Worm (Caenorhabditis elegans) whole organism, L4 larva: ENCODE measurements around the gene bath-37.

Experiments used
- F26F4.8 ChIP-seq: fragments of 200-800 bp; sonication (Bioruptor generic); conservative IDR thresholded peaks from 2 replicates; pipeline ENCODE4 v1.3.6; 2022; ENCODE audit warnings: missing genetic modification characterization, missing compliant biosample characterization
- F37D6.2 ChIP-seq: sonication (generic microtip); optimal IDR thresholded peaks from 2 replicates; lab custom pipeline; 2016; ENCODE audit warnings: mild to moderate bottlenecking, missing genetic modification characterization, missing compliant biosample characterization
- F49E8.2 ChIP-seq: sonication (generic microtip); optimal IDR thresholded peaks from 2 replicates; lab custom pipeline; 2016; ENCODE audit warnings: missing compliant biosample characterization, mild to moderate bottlenecking, missing genetic modification characterization, borderline replicate concordance
- T20F7.1 ChIP-seq: fragments of 200-800 bp; sonication (Bioruptor generic); optimal IDR thresholded peaks from 2 replicates; lab custom pipeline; 2018; ENCODE audit warnings: mild to moderate bottlenecking, missing genetic modification characterization, missing compliant biosample characterization
- ZK337.2 ChIP-seq: fragments of 200-800 bp; sonication (Bioruptor generic); IDR thresholded peaks from 2 replicates; pipeline ENCODE4 v1.3.6; 2022; ENCODE audit warnings: missing genetic modification reagents, missing genetic modification characterization, missing compliant biosample characterization
- ZK546.5 ChIP-seq, 2 experiments: sonication (generic microtip); optimal IDR thresholded peaks; 2 replicates each; lab custom pipeline; 2017; ENCODE audit warnings: missing biosample characterization in 2 of 2, missing genetic modification characterization in 2 of 2
- aly-2 ChIP-seq: sonication (generic microtip); optimal IDR thresholded peaks from 2 replicates; lab custom pipeline; 2018; ENCODE audit warnings: missing biosample characterization, missing genetic modification characterization
- attf-4 ChIP-seq: sonication (generic microtip); optimal IDR thresholded peaks from 3 replicates; lab custom pipeline; 2017; ENCODE audit warnings: missing biosample characterization, missing genetic modification characterization
- ceh-44 ChIP-seq: fragments of 200-800 bp; sonication (Bioruptor generic); IDR thresholded peaks from 2 replicates; pipeline ENCODE4 v1.3.6; 2022; ENCODE audit warnings: missing genetic modification reagents, missing genetic modification characterization, missing compliant biosample characterization
- ceh-62 ChIP-seq: sonication (generic microtip); optimal IDR thresholded peaks from 2 replicates; lab custom pipeline; 2017; ENCODE audit warnings: missing biosample characterization, missing genetic modification characterization
- cey-2 ChIP-seq: sonication (generic microtip); optimal IDR thresholded peaks from 3 replicates; lab custom pipeline; 2017; ENCODE audit warnings: missing genetic modification characterization, mild to moderate bottlenecking, missing compliant biosample characterization, antibody characterized with exemption, borderline replicate concordance; ENCODE audit not compliant: insufficient read depth
- ctbp-1 ChIP-seq: fragments of 200-800 bp; sonication (Bioruptor generic); IDR thresholded peaks from 2 replicates; pipeline ENCODE4 v1.3.6; 2022; ENCODE audit warnings: missing genetic modification reagents, missing genetic modification characterization, missing compliant biosample characterization
- daf-16 ChIP-seq, 3 experiments: sonication (generic microtip); optimal IDR thresholded peaks; 2 replicates each; lab custom pipeline; 2016 to 2017; ENCODE audit warnings: missing genetic modification characterization in 3 of 3, missing genetic modification reagents in 3 of 3, mild to moderate bottlenecking in 2 of 3, missing compliant biosample characterization in 2 of 3, missing biosample characterization in 1 of 3, moderate library complexity in 1 of 3
- dmd-6 ChIP-seq: fragments of 200-800 bp; sonication (Bioruptor generic); IDR thresholded peaks from 2 replicates; pipeline ENCODE4 v1.3.6; 2022; ENCODE audit warnings: missing genetic modification reagents, missing genetic modification characterization, missing compliant biosample characterization
- duxl-1 ChIP-seq: sonication (generic microtip); optimal IDR thresholded peaks from 2 replicates; lab custom pipeline; 2016; ENCODE audit warnings: mild to moderate bottlenecking, missing genetic modification characterization, moderate library complexity, missing compliant biosample characterization; ENCODE audit not compliant: poor library complexity
- dve-1 ChIP-seq: sonication (generic microtip); optimal IDR thresholded peaks from 2 replicates; lab custom pipeline; 2017; ENCODE audit warnings: antibody characterized with exemption, mild to moderate bottlenecking, missing genetic modification characterization, missing compliant biosample characterization; ENCODE audit not compliant: insufficient read depth
- fkh-10 ChIP-seq: fragments of 150-350 bp; optimal IDR thresholded peaks from 2 replicates; lab custom pipeline; 2014; ENCODE audit warnings: missing biosample characterization, missing genetic modification reagents, missing genetic modification characterization
- gei-8 ChIP-seq: fragments of 200-800 bp; sonication (Bioruptor generic); optimal IDR thresholded peaks from 2 replicates; lab custom pipeline; 2018; ENCODE audit warnings: mild to moderate bottlenecking, missing genetic modification characterization, missing compliant biosample characterization
- hlh-11 ChIP-seq: fragments of 200-800 bp; sonication (Bioruptor generic); optimal IDR thresholded peaks from 2 replicates; lab custom pipeline; 2018; ENCODE audit warnings: mild to moderate bottlenecking, missing genetic modification characterization, missing compliant biosample characterization
- hlh-30 ChIP-seq: sonication (generic microtip); optimal IDR thresholded peaks from 2 replicates; lab custom pipeline; 2017; ENCODE audit warnings: antibody characterized with exemption, mild to moderate bottlenecking, missing genetic modification characterization, missing compliant biosample characterization; ENCODE audit not compliant: insufficient read depth
- hmg-1.1 ChIP-seq: fragments of 200-800 bp; sonication (Bioruptor generic); IDR thresholded peaks from 2 replicates; pipeline ENCODE4 v1.3.6; 2022; ENCODE audit warnings: missing genetic modification reagents, missing genetic modification characterization, missing compliant biosample characterization
- jun-1 ChIP-seq: fragments of 150-350 bp; optimal IDR thresholded peaks from 2 replicates; lab custom pipeline; 2014; ENCODE audit warnings: missing biosample characterization, missing genetic modification reagents, missing genetic modification characterization
- lim-7 ChIP-seq: fragments of 200-800 bp; sonication (Bioruptor generic); IDR thresholded peaks from 2 replicates; pipeline ENCODE4 v1.3.6; 2022; ENCODE audit warnings: missing genetic modification characterization, missing compliant biosample characterization
- lin-1 ChIP-seq: fragments of 200-800 bp; sonication (Bioruptor generic); IDR thresholded peaks from 2 replicates; pipeline ENCODE4 v1.3.6; 2022; ENCODE audit warnings: missing genetic modification reagents, missing genetic modification characterization, missing compliant biosample characterization
- lin-15B ChIP-seq: fragments of 150-350 bp; sonication (generic microtip); optimal IDR thresholded peaks from 3 replicates; lab custom pipeline; 2014; ENCODE audit warnings: missing biosample characterization, missing genetic modification characterization
- lin-38 ChIP-seq: fragments of 200-800 bp; sonication (Bioruptor generic); IDR thresholded peaks from 2 replicates; pipeline ENCODE4 v1.3.6; 2022; ENCODE audit warnings: missing genetic modification reagents, missing genetic modification characterization, missing compliant biosample characterization
- lsy-2 ChIP-seq, 2 experiments: fragments of 150-350 bp in 1 of 2; sonication (generic microtip) in 1 of 2; optimal IDR thresholded peaks; 2 replicates each; lab custom pipeline; 2014 to 2017; ENCODE audit warnings: missing biosample characterization in 2 of 2, missing genetic modification characterization in 2 of 2
- madf-9 ChIP-seq: fragments of 200-800 bp; sonication (Bioruptor generic); conservative IDR thresholded peaks from 2 replicates; pipeline ENCODE4 v1.3.6; 2022; ENCODE audit warnings: missing genetic modification reagents, missing genetic modification characterization, missing compliant biosample characterization
- mes-2 ChIP-seq: sonication (generic microtip); optimal IDR thresholded peaks from 2 replicates; lab custom pipeline; 2016; ENCODE audit warnings: missing genotype, mild to moderate bottlenecking, missing genetic modification characterization, missing compliant biosample characterization; ENCODE audit not compliant: poor library complexity, severe bottlenecking
- nhr-11 ChIP-seq: fragments of 150-350 bp; optimal IDR thresholded peaks from 2 replicates; lab custom pipeline; 2014; ENCODE audit warnings: missing biosample characterization, missing genetic modification characterization
- nhr-28 ChIP-seq: fragments of 150-350 bp; optimal IDR thresholded peaks from 2 replicates; lab custom pipeline; 2014; ENCODE audit warnings: missing biosample characterization, missing genetic modification characterization
- nhr-6 ChIP-seq: fragments of 150-350 bp; optimal IDR thresholded peaks from 2 replicates; lab custom pipeline; 2014; ENCODE audit warnings: missing biosample characterization, missing genetic modification characterization
- nhr-76 ChIP-seq: fragments of 150-350 bp; optimal IDR thresholded peaks from 2 replicates; lab custom pipeline; 2014; ENCODE audit warnings: missing biosample characterization, missing genetic modification characterization
- spr-3 ChIP-seq: fragments of 200-800 bp; sonication (Bioruptor generic); optimal IDR thresholded peaks from 2 replicates; lab custom pipeline; 2018; ENCODE audit warnings: mild to moderate bottlenecking, missing genetic modification characterization, missing compliant biosample characterization
- tra-1 ChIP-seq: fragments of 200-800 bp; sonication (Bioruptor generic); IDR thresholded peaks from 2 replicates; pipeline ENCODE4 v1.3.6; 2022; ENCODE audit warnings: missing genetic modification reagents, missing genetic modification characterization, missing compliant biosample characterization
- unc-62 ChIP-seq, 3 experiments: fragments of 150-350 bp in 1 of 3; sonication (generic microtip); optimal IDR thresholded peaks in 2 of 3; peaks in 1 of 3; 1 replicate in 1 of 3; 2 replicates in 2 of 3; lab custom pipeline; 2014 to 2017; ENCODE audit warnings: missing biosample characterization in 3 of 3, missing genetic modification characterization in 3 of 3, missing genetic modification reagents in 3 of 3, missing genotype in 1 of 3
- vab-7 ChIP-seq: fragments of 200-800 bp; sonication (Bioruptor generic); IDR thresholded peaks from 2 replicates; pipeline ENCODE4 v1.3.6; 2022; ENCODE audit warnings: missing genetic modification reagents, missing genetic modification characterization, missing compliant biosample characterization
- zag-1 ChIP-seq: fragments of 150-350 bp; optimal IDR thresholded peaks from 2 replicates; lab custom pipeline; 2014; ENCODE audit warnings: missing biosample characterization, missing genetic modification characterization
- ztf-7 ChIP-seq: fragments of 150-350 bp; optimal IDR thresholded peaks from 2 replicates; lab custom pipeline; 2014; ENCODE audit warnings: missing biosample characterization, missing genetic modification characterization

Gene bath-37

DNA sequence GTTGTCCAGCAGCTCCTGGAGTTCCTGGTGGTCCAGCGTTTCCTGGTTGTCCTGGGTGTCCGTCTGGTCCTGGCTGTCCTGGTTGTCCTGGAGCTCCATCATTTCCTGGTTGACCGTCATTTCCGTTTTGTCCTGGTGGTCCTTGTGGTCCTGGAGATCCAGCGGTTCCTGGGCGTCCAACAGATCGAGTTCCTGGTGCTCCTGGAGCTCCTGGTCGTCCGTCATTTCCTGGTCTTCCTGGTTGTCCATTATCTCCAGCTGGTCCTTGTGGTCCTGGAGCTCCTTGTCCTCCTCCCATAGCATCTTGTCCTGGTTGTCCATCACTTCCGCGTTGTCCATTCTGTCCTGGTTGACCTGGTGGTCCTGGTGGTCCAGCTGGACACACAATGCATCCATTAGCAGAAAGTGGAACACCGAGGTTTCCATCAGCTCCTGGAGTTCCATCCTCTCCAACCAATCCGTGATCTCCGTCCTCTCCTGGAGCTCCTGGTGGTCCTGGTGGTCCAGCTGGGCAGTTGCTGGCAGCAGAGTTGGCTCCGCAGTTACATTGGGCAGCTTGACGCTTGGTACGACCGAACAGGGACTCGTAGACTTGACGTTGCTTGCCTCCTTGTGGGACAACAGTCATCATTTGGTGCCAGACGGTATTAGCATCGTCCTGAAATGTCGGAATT lies 40.4 kb downstream of the bath-37 start (continued):
- TF ChIP-seq hlh-11, result peak; percentile 3
- peak; percentile 27 for TF ChIP-seq gei-8 (GFP tag; lab: Kevin White, UChicago)
- TF ChIP-seq nhr-11 (tag; lab: Kevin White, UChicago), result no peak

ce11 chrIV:12109743-12110142 lies 41.1 kb downstream of the bath-37 start:
- TF ChIP-seq aly-2 (tag; lab: Kevin White, UChicago), result no peak
- 0 out of 2 replicates have a peak, but pooled peaks have one; percentile 19 for TF ChIP-seq tra-1 (GFP tag; lab: Robert Waterston, UW)
- no peak for TF ChIP-seq lsy-2 (tag; optimal IDR thresholded peaks at IDR 0.05; lab: Kevin White, UChicago)
- TF ChIP-seq, all 104 proteins: peak for 1

DNA sequence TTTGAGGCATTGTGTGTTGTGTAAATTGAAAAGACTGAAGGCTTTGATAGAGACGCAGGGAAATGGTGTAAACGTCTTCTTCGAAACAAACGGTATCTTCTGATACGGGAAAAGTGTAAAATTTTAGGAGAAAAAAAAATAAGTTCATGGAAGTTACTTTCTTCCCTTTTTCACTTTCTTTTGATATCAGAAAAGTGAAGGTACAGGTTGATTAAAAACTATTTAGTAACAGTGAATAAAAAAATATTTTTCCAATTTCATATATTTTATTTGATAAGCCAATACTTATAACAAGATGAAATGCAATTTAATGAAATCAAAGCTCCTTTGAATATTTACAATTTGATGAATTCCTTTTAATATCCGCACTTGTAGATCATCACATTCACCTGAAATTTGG lies 41.6 kb downstream of the bath-37 start, which contains the start of gene col-129:
Gene col-129, minus strand, starts transcription at position 101 of the 400 bp plus-strand sequence.
- TF ChIP-seq ztf-7, result no peak
- TF ChIP-seq attf-4 (tag; lab: Kevin White, UChicago), result no peak
- no peak for TF ChIP-seq zag-1 (tag; lab: Kevin White, UChicago)
- no peak for TF ChIP-seq ceh-44 (GFP tag; lab: Robert Waterston, UW)
- no peak for TF ChIP-seq cey-2 (tag; lab: Kevin White, UChicago)
- TF ChIP-seq ceh-62 (tag; lab: Kevin White, UChicago), result no peak
- TF ChIP-seq lim-7 (GFP tag; lab: Robert Waterston, UW), result no peak
- TF ChIP-seq madf-9 (GFP tag; lab: Robert Waterston, UW), result no peak
- no peak for TF ChIP-seq ctbp-1 (GFP tag; lab: Robert Waterston, UW)
- no peak for TF ChIP-seq lin-1 (GFP tag; lab: Robert Waterston, UW)
- TF ChIP-seq gei-8 (GFP tag; lab: Kevin White, UChicago), result no peak
- TF ChIP-seq fkh-10 (GFP tag; lab: Kevin White, UChicago), result no peak

DNA sequence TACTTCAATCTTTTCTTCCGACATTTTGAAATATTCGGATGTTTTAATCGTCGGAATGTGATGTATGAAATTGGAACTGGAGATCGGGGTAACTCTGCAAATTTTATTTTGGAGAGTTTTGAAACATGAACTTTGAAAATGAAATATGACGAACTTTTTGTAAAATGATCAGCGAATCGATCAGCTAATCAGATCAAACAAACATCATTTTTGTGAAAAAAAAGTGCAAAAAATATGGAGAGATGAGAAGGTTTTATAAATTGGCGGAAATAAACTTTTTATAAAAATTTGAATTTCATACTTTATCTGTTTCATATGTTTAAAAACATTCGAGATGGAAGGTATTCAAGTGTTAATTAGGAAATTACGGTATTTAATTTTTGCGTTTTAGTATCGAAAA lies 42.8 kb downstream of the bath-37 start, which contains the start of gene dlc-2:
Gene dlc-2, minus strand, starts transcription at position 101 of the 400 bp plus-strand sequence.
- TF ChIP-seq jun-1 (tag; lab: Kevin White, UChicago), result no peak
- no peak for TF ChIP-seq fkh-10 (GFP tag; lab: Kevin White, UChicago)
- no peak for TF ChIP-seq dve-1 (tag; lab: Kevin White, UChicago)
- TF ChIP-seq nhr-11 (tag; lab: Kevin White, UChicago), result no peak
- TF ChIP-seq nhr-28, result no peak
- no peak for TF ChIP-seq lin-38 (GFP tag; lab: Robert Waterston, UW)

ce11 chrIV:12113056-12113455 lies 44.4 kb downstream of the bath-37 start:
- TF ChIP-seq T20F7.1 (GFP tag; lab: Kevin White, UChicago) (no peak), dmd-6 (GFP tag; lab: Robert Waterston, UW) (no peak), duxl-1 (no peak), mes-2 (tag; lab: Kevin White, UChicago) (no peak), dve-1 (tag; lab: Kevin White, UChicago) (no peak), F37D6.2 (no peak), madf-9 (GFP tag; lab: Robert Waterston, UW) (no peak), hmg-1.1 (GFP tag; lab: Robert Waterston, UW) (no peak), cey-2 (tag; lab: Kevin White, UChicago) (no peak), hlh-11 (peak; percentile 42), hlh-30 (tag; lab: Kevin White, UChicago) (peak; percentile 56), vab-7 (GFP tag; lab: Robert Waterston, UW) (no peak), lin-15B (tag; lab: Kevin White, UChicago) (no peak), F49E8.2 (no peak), daf-16 (GFP tag; optimal IDR thresholded peaks at IDR 0.05; lab: Kevin White, UChicago) (peak in 1 of 2 experiments; percentile 21), daf-16 (tag; optimal IDR thresholded peaks at IDR 0.05; lab: Kevin White, UChicago) (no peak), unc-62 (GFP tag; optimal IDR thresholded peaks at IDR 0.05 in 1 of 2; lab: Kevin White, UChicago) (peak in 1 of 2 experiments; percentile 10), unc-62 (tag; optimal IDR thresholded peaks at IDR 0.05; lab: Kevin White, UChicago) (no peak), F26F4.8 (GFP tag; lab: Robert Waterston, UW) (no peak), spr-3 (no peak), nhr-6 (tag; lab: Kevin White, UChicago) (no peak), ZK337.2 (GFP tag; lab: Robert Waterston, UW) (no peak), ZK546.5 (tag; optimal IDR thresholded peaks at IDR 0.05; lab: Kevin White, UChicago) (no peak), nhr-76 (tag; lab: Kevin White, UChicago) (no peak), lsy-2 (tag; optimal IDR thresholded peaks at IDR 0.05; lab: Kevin White, UChicago) (no peak)
